Worm (Caenorhabditis elegans) whole organism, early embryonic: ENCODE data around the gene rom-1.

ENCODE experiments used
- F13C5.2 ChIP-seq: sonication (generic microtip); optimal IDR thresholded peaks from 2 replicates; lab custom pipeline; 2017; ENCODE audit warnings: mild to moderate bottlenecking, missing genetic modification characterization, inconsistent platforms, missing compliant biosample characterization
- aly-1 ChIP-seq: sonication (generic microtip); optimal IDR thresholded peaks from 2 replicates; lab custom pipeline; 2016; ENCODE audit warnings: missing genetic modification characterization, missing compliant biosample characterization
- ama-1 ChIP-seq: fragments of 150-350 bp; optimal IDR thresholded peaks from 2 replicates; lab custom pipeline; 2014
- ceh-13 ChIP-seq: fragments of 200-800 bp; sonication (Bioruptor generic); optimal IDR thresholded peaks from 2 replicates; lab custom pipeline; 2018; ENCODE audit warnings: mild to moderate bottlenecking, missing genetic modification characterization, missing compliant biosample characterization
- ceh-36 ChIP-seq: sonication (generic microtip); optimal IDR thresholded peaks from 2 replicates; lab custom pipeline; 2016; ENCODE audit warnings: missing genetic modification characterization, inconsistent platforms, missing compliant biosample characterization
- flt-1 ChIP-seq: fragments of 200-800 bp; sonication (Bioruptor generic); IDR thresholded peaks from 2 replicates; pipeline ENCODE4 v1.3.6; 2022; ENCODE audit warnings: missing genetic modification characterization, missing compliant biosample characterization
- hmg-4 ChIP-seq: fragments of 200-800 bp; sonication (Bioruptor generic); optimal IDR thresholded peaks from 2 replicates; lab custom pipeline; 2018; ENCODE audit warnings: mild to moderate bottlenecking, missing genetic modification characterization, missing compliant biosample characterization
- scrt-1 ChIP-seq: fragments of 200-800 bp; sonication (Bioruptor generic); IDR thresholded peaks from 2 replicates; pipeline ENCODE4 v1.3.6; 2022; ENCODE audit warnings: missing genetic modification characterization, missing compliant biosample characterization
- tbx-11 ChIP-seq: fragments of 200-800 bp; sonication (Bioruptor generic); IDR thresholded peaks from 2 replicates; pipeline ENCODE4 v1.3.6; 2022; ENCODE audit warnings: missing genetic modification characterization, missing compliant biosample characterization
- tbx-37 ChIP-seq: fragments of 200-800 bp; sonication (Bioruptor generic); conservative IDR thresholded peaks from 2 replicates; pipeline ENCODE4 v1.3.6; 2022; ENCODE audit warnings: missing genetic modification reagents, missing genetic modification characterization, missing compliant biosample characterization
- tra-4 ChIP-seq: sonication (generic microtip); optimal IDR thresholded peaks from 2 replicates; lab custom pipeline; 2017; ENCODE audit warnings: missing genetic modification characterization, missing compliant biosample characterization

ce11 chrIII:4906896-4907295 is at the start of gene rom-1:
- TF ChIP-seq ama-1 (lab: Kevin White, UChicago) = no peak
- TF ChIP-seq tra-4 (tag; lab: Kevin White, UChicago) = no peak
- no peak for TF ChIP-seq flt-1 (GFP tag; lab: Robert Waterston, UW)
- no peak for TF ChIP-seq F13C5.2 (tag; lab: Kevin White, UChicago)
- no peak for TF ChIP-seq ceh-13 (GFP tag; lab: Kevin White, UChicago)
- TF ChIP-seq tbx-11 (GFP tag; lab: Robert Waterston, UW) = no peak
- no peak for TF ChIP-seq scrt-1 (GFP tag; lab: Robert Waterston, UW)
- no peak for TF ChIP-seq aly-1 (tag; lab: Kevin White, UChicago)
- no peak for TF ChIP-seq hmg-4 (GFP tag; lab: Kevin White, UChicago)
- no peak for TF ChIP-seq tbx-37 (GFP tag; lab: Robert Waterston, UW)
- TF ChIP-seq ceh-36 (tag; lab: Kevin White, UChicago) = no peak
